Worm (Caenorhabditis elegans) whole organism, L1 larva: Measurements from ENCODE around the gene C18H7.4.

Experiments used
- C04F5.9 ChIP-seq: sonication (generic microtip); optimal IDR thresholded peaks from 2 replicates; lab custom pipeline; 2016; ENCODE audit warnings: missing genetic modification characterization, missing compliant biosample characterization
- F16B12.6 ChIP-seq: fragments of 150-350 bp; optimal IDR thresholded peaks from 2 replicates; lab custom pipeline; 2014; ENCODE audit warnings: missing biosample characterization, missing genetic modification characterization
- blmp-1 ChIP-seq: fragments of 150-350 bp; optimal IDR thresholded peaks from 2 replicates; lab custom pipeline; 2014; ENCODE audit warnings: missing biosample characterization, missing genetic modification characterization
- ceh-82 ChIP-seq, 3 experiments: fragments of 150-350 bp in 1 of 3; sonication (generic microtip) in 2 of 3; optimal IDR thresholded peaks; 2 replicates each; lab custom pipeline; 2014 to 2017; ENCODE audit warnings: missing biosample characterization in 3 of 3, missing genetic modification characterization in 3 of 3
- dpl-1 ChIP-seq, 3 experiments: fragments of 150-350 bp in 2 of 3; sonication (generic microtip) in 1 of 3; optimal IDR thresholded peaks; 2 replicates each; lab custom pipeline; 2014 to 2017; ENCODE audit warnings: missing biosample characterization in 3 of 3, missing genetic modification characterization in 3 of 3, missing genetic modification reagents in 3 of 3
- efl-1 ChIP-seq, 4 experiments: fragments of 150-350 bp; optimal IDR thresholded peaks in 3 of 4; peaks in 1 of 4; 1 replicate in 1 of 4; 2 replicates in 3 of 4; lab custom pipeline; 2014; ENCODE audit warnings: missing biosample characterization in 2 of 4, missing genetic modification characterization in 2 of 4, missing genetic modification reagents in 2 of 4
- egl-27 ChIP-seq, 2 experiments: fragments of 150-350 bp in 1 of 2; sonication (generic microtip); optimal IDR thresholded peaks; 3 replicates each; lab custom pipeline; 2017 to 2018; ENCODE audit warnings: missing biosample characterization in 2 of 2, missing genetic modification characterization in 2 of 2, missing genetic modification reagents in 2 of 2
- elt-2 ChIP-seq: sonication (generic microtip); optimal IDR thresholded peaks from 2 replicates; lab custom pipeline; 2016; ENCODE audit warnings: missing genetic modification characterization, mild to moderate bottlenecking, inconsistent platforms, missing compliant biosample characterization, missing genetic modification reagents
- elt-3 ChIP-seq, 6 experiments: fragments of 150-350 bp in 1 of 6; sonication (generic microtip); optimal IDR thresholded peaks; 2 replicates each; lab custom pipeline; 2017 to 2018; ENCODE audit warnings: missing biosample characterization in 6 of 6, missing genetic modification characterization in 6 of 6, inconsistent platforms in 1 of 6
- ets-5 ChIP-seq: fragments of 200-800 bp; sonication (Bioruptor generic); IDR thresholded peaks from 2 replicates; pipeline ENCODE4 v1.3.6; 2022; ENCODE audit warnings: missing genetic modification characterization, missing compliant biosample characterization
- fkh-10 ChIP-seq: sonication (generic microtip); optimal IDR thresholded peaks from 2 replicates; lab custom pipeline; 2017; ENCODE audit warnings: missing biosample characterization, missing genetic modification reagents, missing genetic modification characterization
- fkh-8 ChIP-seq: sonication (generic microtip); optimal IDR thresholded peaks from 2 replicates; lab custom pipeline; 2016; ENCODE audit warnings: mild to moderate bottlenecking, missing genetic modification characterization, missing compliant biosample characterization
- hlh-17 ChIP-seq: fragments of 200-800 bp; sonication (Bioruptor generic); optimal IDR thresholded peaks from 2 replicates; lab custom pipeline; 2018; ENCODE audit warnings: missing genetic modification characterization, mild to moderate bottlenecking, missing compliant biosample characterization, moderate library complexity, borderline replicate concordance
- hlh-4 ChIP-seq: sonication (generic microtip); optimal IDR thresholded peaks from 2 replicates; lab custom pipeline; 2016; ENCODE audit warnings: mild to moderate bottlenecking, missing genetic modification characterization, missing compliant biosample characterization
- irx-1 ChIP-seq: sonication (generic microtip); optimal IDR thresholded peaks from 2 replicates; lab custom pipeline; 2016; ENCODE audit warnings: missing genetic modification characterization, missing compliant biosample characterization
- jun-1 ChIP-seq: fragments of 150-350 bp; optimal IDR thresholded peaks from 2 replicates; lab custom pipeline; 2014; ENCODE audit warnings: missing biosample characterization, missing genetic modification reagents, missing genetic modification characterization
- lin-13 ChIP-seq: fragments of 150-350 bp; optimal IDR thresholded peaks from 2 replicates; lab custom pipeline; 2014; ENCODE audit warnings: missing biosample characterization, missing genetic modification reagents, missing genetic modification characterization
- lin-35 ChIP-seq, 2 experiments: fragments of 150-350 bp; optimal IDR thresholded peaks; 2 replicates each; lab custom pipeline; 2014; ENCODE audit warnings: missing biosample characterization in 2 of 2, missing genetic modification characterization in 2 of 2, missing genetic modification reagents in 2 of 2
- lin-39 ChIP-seq: fragments of 150-350 bp; optimal IDR thresholded peaks from 2 replicates; lab custom pipeline; 2014; ENCODE audit warnings: missing biosample characterization, missing genetic modification reagents, missing genetic modification characterization
- lir-3 ChIP-seq: sonication (generic microtip); optimal IDR thresholded peaks from 2 replicates; lab custom pipeline; 2016; ENCODE audit warnings: mild to moderate bottlenecking, missing genetic modification characterization, moderate library complexity, missing compliant biosample characterization; ENCODE audit not compliant: poor library complexity
- mdl-1 ChIP-seq, 2 experiments: fragments of 150-350 bp; optimal IDR thresholded peaks; 2 replicates each; lab custom pipeline; 2014 to 2017; ENCODE audit warnings: missing biosample characterization in 2 of 2, missing genetic modification characterization in 2 of 2, inconsistent platforms in 1 of 2
- mep-1 ChIP-seq: fragments of 150-350 bp; optimal IDR thresholded peaks from 2 replicates; lab custom pipeline; 2014; ENCODE audit warnings: missing biosample characterization, missing genetic modification characterization
- nhr-237 ChIP-seq: fragments of 150-350 bp; optimal IDR thresholded peaks from 2 replicates; lab custom pipeline; 2014; ENCODE audit warnings: missing biosample characterization, missing genetic modification characterization
- nhr-76 ChIP-seq: sonication (generic microtip); optimal IDR thresholded peaks from 2 replicates; lab custom pipeline; 2017; ENCODE audit warnings: missing biosample characterization, missing genetic modification characterization
- nhr-90 ChIP-seq: sonication (generic microtip); optimal IDR thresholded peaks from 2 replicates; lab custom pipeline; 2016; ENCODE audit warnings: mild to moderate bottlenecking, missing genetic modification characterization, missing compliant biosample characterization; ENCODE audit not compliant: poor library complexity
- rnt-1 ChIP-seq: sonication (generic microtip); optimal IDR thresholded peaks from 2 replicates; lab custom pipeline; 2016; ENCODE audit warnings: mild to moderate bottlenecking, missing genetic modification characterization, moderate library complexity, missing compliant biosample characterization
- snu-23 ChIP-seq: sonication (generic microtip); optimal IDR thresholded peaks from 2 replicates; lab custom pipeline; 2016; ENCODE audit warnings: missing genetic modification characterization, missing compliant biosample characterization
- sptf-1 ChIP-seq: fragments of 150-350 bp; optimal IDR thresholded peaks from 2 replicates; lab custom pipeline; 2014; ENCODE audit warnings: missing biosample characterization, missing genetic modification characterization
- swsn-7 ChIP-seq: sonication (generic microtip); optimal IDR thresholded peaks from 2 replicates; lab custom pipeline; 2016; ENCODE audit warnings: missing genetic modification characterization, missing compliant biosample characterization
- tbx-2 ChIP-seq: sonication (generic microtip); optimal IDR thresholded peaks from 2 replicates; lab custom pipeline; 2016; ENCODE audit warnings: missing genetic modification characterization, missing compliant biosample characterization
- tlp-1 ChIP-seq: fragments of 150-350 bp; optimal IDR thresholded peaks from 2 replicates; lab custom pipeline; 2014; ENCODE audit warnings: missing biosample characterization, missing genetic modification characterization
- unc-98 ChIP-seq: fragments of 200-800 bp; sonication (Bioruptor generic); IDR thresholded peaks from 2 replicates; pipeline ENCODE4 v1.3.6; 2022; ENCODE audit warnings: missing genetic modification characterization, missing compliant biosample characterization
- xbp-1 ChIP-seq: sonication (generic microtip); optimal IDR thresholded peaks from 2 replicates; lab custom pipeline; 2016; ENCODE audit warnings: missing genetic modification characterization, missing compliant biosample characterization
- ztf-11 ChIP-seq, 2 experiments: sonication (generic microtip); optimal IDR thresholded peaks; 2 replicates each; lab custom pipeline; 2016 to 2017; ENCODE audit warnings: missing genetic modification characterization in 2 of 2, missing biosample characterization in 1 of 2, missing compliant biosample characterization in 1 of 2

C18H7.4 gene

ce11 chrIV:564000-564399, 29.1 kb upstream of the C18H7.4 start:
- TF ChIP-seq efl-1 (optimal IDR thresholded peaks at IDR 0.05; lab: Kevin White, UChicago) (no peak), efl-1 (GFP tag; optimal IDR thresholded peaks at IDR 0.05 in 1 of 2; lab: Kevin White, UChicago) (peak in 1 of 2 experiments; percentile 35), ets-5 (no peak)

- TF ChIP-seq xbp-1: no peak
- no peak for TF ChIP-seq C04F5.9 (tag; lab: Kevin White, UChicago)
- no peak for TF ChIP-seq ztf-11 (tag; optimal IDR thresholded peaks at IDR 0.05; lab: Kevin White, UChicago)
- TF ChIP-seq irx-1 (tag; lab: Kevin White, UChicago): no peak
- no peak for TF ChIP-seq lin-39
- TF ChIP-seq nhr-90 (tag; lab: Kevin White, UChicago): no peak
- TF ChIP-seq tlp-1: no peak
- TF ChIP-seq snu-23 (GFP tag; lab: Kevin White, UChicago): no peak
- no peak for TF ChIP-seq fkh-10 (GFP tag; lab: Kevin White, UChicago)
- TF ChIP-seq fkh-8 (tag; lab: Kevin White, UChicago): no peak
- TF ChIP-seq nhr-237 (tag; lab: Kevin White, UChicago): no peak
- TF ChIP-seq unc-98 (GFP tag; lab: Robert Waterston, UW): no peak
- no peak for TF ChIP-seq elt-2 (tag; lab: Kevin White, UChicago)
- no peak for TF ChIP-seq sptf-1 (tag; lab: Kevin White, UChicago)
- no peak for TF ChIP-seq swsn-7 (tag; lab: Kevin White, UChicago)
- no peak for TF ChIP-seq mdl-1 (tag; optimal IDR thresholded peaks at IDR 0.05; lab: Kevin White, UChicago)
- no peak for TF ChIP-seq elt-3 (tag; optimal IDR thresholded peaks at IDR 0.05; lab: Kevin White, UChicago)
- no peak for TF ChIP-seq hlh-17 (GFP tag; lab: Kevin White, UChicago)
- no peak for TF ChIP-seq nhr-76
- no peak for TF ChIP-seq tbx-2 (tag; lab: Kevin White, UChicago)
- TF ChIP-seq, all 84 proteins: peak for 0
Observed at ce11 chrIV:570799-571300, 22.3 kb upstream of the C18H7.4 start, which contains the start of gene F56A11.5. F56A11.5 (minus strand) TSS chrIV:570849.

ce11 chrIV:572487-572886, 20.6 kb upstream of the C18H7.4 start, which contains the start of gene gex-2:
gex-2 (plus strand) TSS chrIV:572769.
- TF ChIP-seq dpl-1 (GFP tag; optimal IDR thresholded peaks at IDR 0.05; lab: Kevin White, UChicago) (peak in 2 of 3 experiments; percentile 17 to 47), efl-1 (optimal IDR thresholded peaks at IDR 0.05; lab: Kevin White, UChicago) (peak; percentile 33 to 37), efl-1 (GFP tag; optimal IDR thresholded peaks at IDR 0.05 in 1 of 2; lab: Kevin White, UChicago) (peak; percentile 42 to 87), rnt-1 (tag; lab: Kevin White, UChicago) (peak; percentile 22), F16B12.6 (tag; lab: Kevin White, UChicago) (peak; percentile 85), mep-1 (tag; lab: Kevin White, UChicago) (peak; percentile 34), hlh-4 (tag; lab: Kevin White, UChicago) (no peak), lir-3 (tag; lab: Kevin White, UChicago) (no peak), ceh-82 (tag; optimal IDR thresholded peaks at IDR 0.05; lab: Kevin White, UChicago) (peak in 1 of 3 experiments; percentile 24), lin-39 (no peak), blmp-1 (tag; lab: Kevin White, UChicago) (no peak), lin-35 (GFP tag; optimal IDR thresholded peaks at IDR 0.05; lab: Kevin White, UChicago) (peak; percentile 51 to 59), jun-1 (tag; lab: Kevin White, UChicago) (no peak), egl-27 (tag; optimal IDR thresholded peaks at IDR 0.05; lab: Kevin White, UChicago) (no peak), sptf-1 (tag; lab: Kevin White, UChicago) (no peak)

- no peak for TF ChIP-seq lin-13
- no peak for TF ChIP-seq ceh-82 (tag; optimal IDR thresholded peaks at IDR 0.05; lab: Kevin White, UChicago)
Observed at ce11 chrIV:580512-580911, 12.6 kb upstream of the C18H7.4 start.
